Fruit fly (Drosophila melanogaster): Measurements from ENCODE around the gene Gr93b.

Gr93b gene

DNA sequence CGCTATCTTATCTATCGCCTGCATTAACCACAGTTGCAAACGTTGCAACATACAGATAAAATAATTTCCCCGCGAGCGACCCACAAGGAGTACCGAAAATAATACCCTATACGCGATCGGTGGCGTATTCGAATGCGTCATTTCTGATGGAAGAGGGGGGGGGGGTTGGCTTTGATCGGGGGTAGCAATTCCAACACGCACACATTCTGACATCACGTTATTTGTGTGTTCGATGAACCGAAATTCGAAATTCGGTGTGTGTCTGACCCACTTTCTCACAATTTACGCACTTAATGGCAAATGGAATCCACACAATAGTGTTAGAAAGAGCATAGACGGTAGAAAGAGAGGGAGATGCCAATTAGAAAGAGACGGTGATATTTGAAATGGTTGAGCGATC lies 7.0 kb downstream of the Gr93b start (continued):
- TF ChIP-seq Dll (GFP tag; IDR thresholded peaks at IDR 0.05; ENCODE audit: partially characterized antibody): no peak
- TF ChIP-seq ranshi (GFP tag; IDR thresholded peaks at IDR 0.05): no peak
- TF ChIP-seq insv (GFP tag; optimal IDR thresholded peaks at IDR 0.05): no peak
- no peak for TF ChIP-seq B-H1 (GFP tag; IDR thresholded peaks at IDR 0.05)
- TF ChIP-seq da (GFP tag; optimal IDR thresholded peaks at IDR 0.05): no peak
- TF ChIP-seq Vsx1 (GFP tag; optimal IDR thresholded peaks at IDR 0.05): no peak
- TF ChIP-seq CG6175 (GFP tag; IDR thresholded peaks at IDR 0.05): peak; percentile 36; the same call in 1 of the 3 replicates
- TF ChIP-seq CG12769 (tag; optimal IDR thresholded peaks at IDR 0.05): peak; percentile 63
- TF ChIP-seq grn (GFP tag; optimal IDR thresholded peaks at IDR 0.05): peak; percentile 36
- no peak for TF ChIP-seq NFAT (GFP tag; IDR thresholded peaks at IDR 0.05)
- no peak for TF ChIP-seq Rfx (GFP tag; IDR thresholded peaks at IDR 0.05)
- no peak for TF ChIP-seq disco-r (GFP tag; optimal IDR thresholded peaks at IDR 0.05)
- no peak for TF ChIP-seq CG9876 (GFP tag; optimal IDR thresholded peaks at IDR 0.05)
- TF ChIP-seq CG8290 (GFP tag; optimal IDR thresholded peaks at IDR 0.05): no peak
- TF ChIP-seq CG8290 (tag; optimal IDR thresholded peaks at IDR 0.05): peak in 1 of 2 experiments; percentile 65
- TF ChIP-seq CG2129 (GFP tag; IDR thresholded peaks at IDR 0.05; ENCODE audit: partially characterized antibody): no peak
- TF ChIP-seq pros (GFP tag; optimal IDR thresholded peaks at IDR 0.05): peak; percentile 31
- no peak for TF ChIP-seq cato (GFP tag; optimal IDR thresholded peaks at IDR 0.05; ENCODE audit: borderline replicate concordance)
- no peak for TF ChIP-seq Pdp1 (GFP tag; optimal IDR thresholded peaks at IDR 0.05)
- no peak for TF ChIP-seq CG10543 (GFP tag; optimal IDR thresholded peaks at IDR 0.05)
- no peak for TF ChIP-seq run (tag; optimal IDR thresholded peaks at IDR 0.05)
- TF ChIP-seq CG1647 (GFP tag; optimal IDR thresholded peaks at IDR 0.05): no peak
- peak; percentile 64; the same call in 1 of the 2 replicates for TF ChIP-seq rib (GFP tag; IDR thresholded peaks at IDR 0.05)
- TF ChIP-seq Lpt (GFP tag; optimal IDR thresholded peaks at IDR 0.05): no peak
- peak; percentile 94 for TF ChIP-seq crol (GFP tag; IDR thresholded peaks at IDR 0.05)
- no peak for TF ChIP-seq az2 (GFP tag; optimal IDR thresholded peaks at IDR 0.05)
- 0 out of 4 replicates have a peak, but pooled peaks have one; percentile 54 for TF ChIP-seq chinmo (GFP tag; IDR thresholded peaks at IDR 0.05; ENCODE audit: partially characterized antibody)
- TF ChIP-seq yki (optimal IDR thresholded peaks at IDR 0.05): no peak
- no peak for TF ChIP-seq Jarid2 (GFP tag; optimal IDR thresholded peaks at IDR 0.05)
- peak; percentile 47 for TF ChIP-seq cg (GFP tag; optimal IDR thresholded peaks at IDR 0.05)
- TF ChIP-seq CG13894 (tag; optimal IDR thresholded peaks at IDR 0.05): no peak
- TF ChIP-seq sima (GFP tag; optimal IDR thresholded peaks at IDR 0.05): no peak
- TF ChIP-seq CG15073 (GFP tag; optimal IDR thresholded peaks at IDR 0.05): no peak
- TF ChIP-seq CG31388 (GFP tag; optimal IDR thresholded peaks at IDR 0.05): no peak
- TF ChIP-seq klu (GFP tag; IDR thresholded peaks at IDR 0.05): no peak
- no peak for TF ChIP-seq Chrac-16 (GFP tag; optimal IDR thresholded peaks at IDR 0.05)
- no peak for TF ChIP-seq lbe (GFP tag; optimal IDR thresholded peaks at IDR 0.05)
- no peak for TF ChIP-seq shn (GFP tag; optimal IDR thresholded peaks at IDR 0.05)
- TF ChIP-seq Ssrp (tag; optimal IDR thresholded peaks at IDR 0.05): no peak
- TF ChIP-seq sd (tag; optimal IDR thresholded peaks at IDR 0.05): peak; percentile 94
- TF ChIP-seq tup (GFP tag; optimal IDR thresholded peaks at IDR 0.05): no peak
- TF ChIP-seq bsh (GFP tag; optimal IDR thresholded peaks at IDR 0.05): no peak
- TF ChIP-seq CG2199 (GFP tag; IDR thresholded peaks at IDR 0.05): 0 out of 3 replicates have a peak, but pooled peaks have one; percentile 37
- TF ChIP-seq salm (tag; optimal IDR thresholded peaks at IDR 0.05): no peak
- no peak for TF ChIP-seq CG8388 (GFP tag; optimal IDR thresholded peaks at IDR 0.05)
- no peak for TF ChIP-seq CG1792 (GFP tag; optimal IDR thresholded peaks at IDR 0.05)
- TF ChIP-seq seq (GFP tag; IDR thresholded peaks at IDR 0.05): no peak
- TF ChIP-seq wor (GFP tag; IDR thresholded peaks at IDR 0.05): no peak
- TF ChIP-seq CG8944 (GFP tag; optimal IDR thresholded peaks at IDR 0.05): no peak
- TF ChIP-seq CG10462 (GFP tag; optimal IDR thresholded peaks at IDR 0.05): no peak
- no peak for TF ChIP-seq CG14667 (GFP tag; IDR thresholded peaks at IDR 0.05)
- TF ChIP-seq Rx (GFP tag; IDR thresholded peaks at IDR 0.05): peak; percentile 15; the same call in 1 of the 2 replicates
